Worm (Caenorhabditis elegans) whole organism, L4 larva: Measurements from ENCODE around the gene puf-8.

Experiments used
- ama-1 ChIP-seq: fragments of 150-350 bp; optimal IDR thresholded peaks from 2 replicates; lab custom pipeline; 2014; ENCODE audit warnings: inconsistent platforms, mixed read lengths
- ces-1 ChIP-seq: fragments of 150-350 bp; sonication (generic microtip); optimal IDR thresholded peaks from 4 replicates; lab custom pipeline; 2014; ENCODE audit warnings: missing biosample characterization, missing genetic modification reagents, missing genetic modification characterization
- daf-12 ChIP-seq: fragments of 150-350 bp; optimal IDR thresholded peaks from 2 replicates; lab custom pipeline; 2014; ENCODE audit warnings: missing biosample characterization, missing genetic modification reagents, missing genetic modification characterization
- dpl-1 ChIP-seq: fragments of 150-350 bp; optimal IDR thresholded peaks from 2 replicates; lab custom pipeline; 2014; ENCODE audit warnings: missing biosample characterization, missing genetic modification reagents, missing genetic modification characterization
- lsy-2 ChIP-seq, 2 experiments: fragments of 150-350 bp in 1 of 2; sonication (generic microtip) in 1 of 2; optimal IDR thresholded peaks; 2 replicates each; lab custom pipeline; 2014 to 2017; ENCODE audit warnings: missing biosample characterization in 2 of 2, missing genetic modification characterization in 2 of 2
- madf-9 ChIP-seq: fragments of 200-800 bp; sonication (Bioruptor generic); conservative IDR thresholded peaks from 2 replicates; pipeline ENCODE4 v1.3.6; 2022; ENCODE audit warnings: missing genetic modification reagents, missing genetic modification characterization, missing compliant biosample characterization
- mep-1 ChIP-seq: fragments of 150-350 bp; sonication (generic microtip); optimal IDR thresholded peaks from 3 replicates; lab custom pipeline; 2014; ENCODE audit warnings: missing biosample characterization, missing genetic modification characterization
- nhr-41 ChIP-seq: fragments of 200-800 bp; sonication (Bioruptor generic); IDR thresholded peaks from 2 replicates; pipeline ENCODE4 v1.3.6; 2022; ENCODE audit warnings: missing genetic modification reagents, missing genetic modification characterization, missing compliant biosample characterization
- sdz-12 ChIP-seq: fragments of 200-800 bp; sonication (Bioruptor generic); optimal IDR thresholded peaks from 2 replicates; lab custom pipeline; 2018; ENCODE audit warnings: mild to moderate bottlenecking, missing genetic modification characterization, missing compliant biosample characterization
- tra-1 ChIP-seq: fragments of 200-800 bp; sonication (Bioruptor generic); IDR thresholded peaks from 2 replicates; pipeline ENCODE4 v1.3.6; 2022; ENCODE audit warnings: missing genetic modification reagents, missing genetic modification characterization, missing compliant biosample characterization
- unc-62 ChIP-seq, 3 experiments: fragments of 150-350 bp in 1 of 3; sonication (generic microtip); optimal IDR thresholded peaks in 2 of 3; peaks in 1 of 3; 1 replicate in 1 of 3; 2 replicates in 2 of 3; lab custom pipeline; 2014 to 2017; ENCODE audit warnings: missing biosample characterization in 3 of 3, missing genetic modification characterization in 3 of 3, missing genetic modification reagents in 3 of 3, missing genotype in 1 of 3
- ztf-11 ChIP-seq: fragments of 150-350 bp; optimal IDR thresholded peaks from 2 replicates; lab custom pipeline; 2014; ENCODE audit warnings: missing biosample characterization, missing genetic modification characterization

DNA sequence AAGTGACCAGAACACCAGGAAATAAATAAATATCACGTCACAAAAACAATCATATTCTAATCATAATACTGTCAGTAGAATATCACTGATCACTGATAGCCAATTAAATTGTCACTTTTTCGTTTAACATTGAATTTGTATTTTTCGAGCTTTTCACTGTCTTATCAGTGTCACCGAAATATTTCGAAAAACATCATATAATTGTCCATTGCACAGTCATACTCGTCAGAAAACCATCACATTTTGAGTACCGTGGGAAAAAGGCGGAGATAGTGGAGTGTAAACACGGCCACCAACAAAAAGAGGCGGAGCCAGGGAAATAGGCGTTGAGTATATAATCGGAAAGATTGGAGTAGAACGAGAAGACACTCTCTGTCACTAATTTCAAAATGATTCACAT is 20.8 kb downstream of the puf-8 start:
- TF ChIP-seq unc-62 (GFP tag; optimal IDR thresholded peaks at IDR 0.05 in 1 of 2; lab: Kevin White, UChicago) (peak in 1 of 2 experiments; percentile 31), unc-62 (tag; optimal IDR thresholded peaks at IDR 0.05; lab: Kevin White, UChicago) (no peak), lsy-2 (tag; optimal IDR thresholded peaks at IDR 0.05; lab: Kevin White, UChicago) (peak in 1 of 2 experiments; percentile 11), sdz-12 (GFP tag; lab: Kevin White, UChicago) (no peak), tra-1 (GFP tag; lab: Robert Waterston, UW) (peak; percentile 13; the same call in 1 of the 2 replicates), ztf-11 (tag; lab: Kevin White, UChicago) (no peak), madf-9 (GFP tag; lab: Robert Waterston, UW) (no peak), nhr-41 (no peak), ces-1 (GFP tag; lab: Kevin White, UChicago) (no peak), mep-1 (tag; lab: Kevin White, UChicago) (no peak), daf-12 (tag; lab: Kevin White, UChicago) (no peak), dpl-1 (GFP tag; lab: Kevin White, UChicago) (no peak), ama-1 (lab: Kevin White, UChicago) (no peak)
